Worm (Caenorhabditis elegans) whole organism, L3 larva: ENCODE measurements around the gene ZK470.6.

Source experiments
- ZK546.5 ChIP-seq: sonication (generic microtip); optimal IDR thresholded peaks from 2 replicates; lab custom pipeline; 2017; ENCODE audit warnings: missing biosample characterization, missing genetic modification characterization
- daf-12 ChIP-seq: fragments of 150-350 bp; optimal IDR thresholded peaks from 2 replicates; lab custom pipeline; 2014; ENCODE audit warnings: missing biosample characterization, missing genetic modification reagents, missing genetic modification characterization
- lin-39 ChIP-seq: fragments of 150-350 bp; optimal IDR thresholded peaks from 2 replicates; lab custom pipeline; 2018; ENCODE audit warnings: missing biosample characterization, missing genetic modification reagents, missing genetic modification characterization
- lsy-12 ChIP-seq: sonication (generic microtip); optimal IDR thresholded peaks from 2 replicates; lab custom pipeline; 2016; ENCODE audit warnings: mild to moderate bottlenecking, missing genetic modification characterization, missing compliant biosample characterization
- mdl-1 ChIP-seq: fragments of 150-350 bp; optimal IDR thresholded peaks from 2 replicates; lab custom pipeline; 2014; ENCODE audit warnings: missing biosample characterization, missing genetic modification characterization
- nhr-28 ChIP-seq: fragments of 150-350 bp; optimal IDR thresholded peaks from 2 replicates; lab custom pipeline; 2014; ENCODE audit warnings: missing biosample characterization, missing genetic modification characterization
- snpc-4 ChIP-seq: fragments of 150-350 bp; optimal IDR thresholded peaks from 2 replicates; lab custom pipeline; 2014; ENCODE audit warnings: missing biosample characterization, missing genetic modification characterization
- unc-39 ChIP-seq: sonication (generic microtip); optimal IDR thresholded peaks from 4 replicates; lab custom pipeline; 2017; ENCODE audit warnings: missing biosample characterization, missing genetic modification characterization
- unc-62 ChIP-seq: fragments of 150-350 bp; sonication (generic microtip); optimal IDR thresholded peaks from 4 replicates; lab custom pipeline; 2014; ENCODE audit warnings: missing biosample characterization, missing genetic modification reagents, missing genetic modification characterization

DNA sequence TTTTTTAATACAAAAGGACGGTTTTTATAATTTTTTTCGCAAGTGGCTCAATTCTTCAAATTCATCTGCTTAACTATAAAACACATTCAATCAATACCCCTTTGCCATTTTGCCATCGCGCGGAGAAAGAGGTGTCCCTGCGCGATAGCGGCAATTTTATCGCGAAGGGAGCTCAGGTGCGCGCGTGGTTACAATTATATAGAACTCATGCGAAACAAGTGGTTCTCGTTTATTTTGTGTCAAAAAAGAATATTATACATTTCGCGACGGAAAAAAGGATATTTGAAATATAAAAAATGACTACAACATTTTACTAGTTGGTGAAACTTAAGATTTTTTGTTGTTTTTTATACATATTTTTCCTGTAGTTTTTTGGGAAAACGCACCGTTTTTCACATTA is 31.8 kb upstream of the ZK470.6 start:
- TF ChIP-seq nhr-28 (tag; lab: Kevin White, UChicago) (peak; percentile 87), lin-39 (tag; lab: Kevin White, UChicago) (peak; percentile 99), ZK546.5 (tag; lab: Kevin White, UChicago) (peak; percentile 62), unc-62 (GFP tag; lab: Kevin White, UChicago) (peak; percentile 97), unc-39 (tag; lab: Kevin White, UChicago) (no peak), daf-12 (tag; lab: Kevin White, UChicago) (peak; percentile 93), mdl-1 (tag; lab: Kevin White, UChicago) (peak; percentile 73), lsy-12 (tag; lab: Kevin White, UChicago) (peak; percentile 97), snpc-4 (peak; percentile 96)
